Worm (Caenorhabditis elegans): Measurements from ENCODE around the gene msp-64.

- no peak for TF ChIP-seq ets-7 (tag; optimal IDR thresholded peaks at IDR 0.05)
- TF ChIP-seq tra-4 (tag; optimal IDR thresholded peaks at IDR 0.05), result no peak
- no peak for TF ChIP-seq scrt-1 (GFP tag; IDR thresholded peaks at IDR 0.05)
- TF ChIP-seq flt-1 (GFP tag; IDR thresholded peaks at IDR 0.05), result no peak
- no peak for TF ChIP-seq ceh-13 (GFP tag; optimal IDR thresholded peaks at IDR 0.05)
- no peak for TF ChIP-seq hmg-4 (GFP tag; optimal IDR thresholded peaks at IDR 0.05)
- no peak for TF ChIP-seq ceh-36 (tag; optimal IDR thresholded peaks at IDR 0.05)
Measured at ce11 chrII:5838453-5838852, 28.3 kb upstream of the msp-64 start, which contains the start of gene ZK1248.15.
